Fruit fly (Drosophila melanogaster): Measurements from ENCODE around the gene Mrp4.

Gene Mrp4

DNA sequence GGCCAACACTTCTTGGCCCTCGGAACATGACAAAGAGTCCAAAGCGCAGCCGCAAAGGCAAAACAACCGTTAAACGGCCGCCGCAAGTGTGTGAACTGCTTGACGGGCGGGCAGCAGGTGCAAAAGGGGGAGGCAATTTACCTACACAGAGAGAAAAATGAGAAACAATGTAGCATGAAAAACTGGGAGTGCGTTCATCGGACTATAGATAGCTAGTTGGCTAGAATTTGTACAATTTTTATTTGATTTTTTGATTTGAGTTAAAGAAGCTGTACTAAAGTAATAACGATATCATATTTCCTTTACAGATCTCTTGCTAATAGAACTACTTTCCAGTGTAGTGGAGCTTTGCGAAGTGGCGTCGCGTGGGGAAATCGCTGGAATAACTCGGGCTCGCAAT is 26.5 kb downstream of the Mrp4 start:
- no peak for TF ChIP-seq Myc (optimal IDR thresholded peaks at IDR 0.05)
- no peak for TF ChIP-seq N (GFP tag; optimal IDR thresholded peaks at IDR 0.05)
- no peak for TF ChIP-seq CrebA (GFP tag; optimal IDR thresholded peaks at IDR 0.05; ENCODE audit: borderline replicate concordance)
- no peak for TF ChIP-seq Abd-B (GFP tag; optimal IDR thresholded peaks at IDR 0.05)
- TF ChIP-seq dl (GFP tag; optimal IDR thresholded peaks at IDR 0.05; ENCODE audit: insufficient read depth in 1 of 2, partially characterized antibody in 2 of 2), result no peak
- TF ChIP-seq Rel (GFP tag; optimal IDR thresholded peaks at IDR 0.05), result no peak
- TF ChIP-seq Rel (tag; optimal IDR thresholded peaks at IDR 0.05), result no peak
- TF ChIP-seq h (GFP tag; optimal IDR thresholded peaks at IDR 0.05), result no peak
- TF ChIP-seq sv (GFP tag; optimal IDR thresholded peaks at IDR 0.05), result no peak
- TF ChIP-seq ey (GFP tag; optimal IDR thresholded peaks at IDR 0.05), result no peak
- TF ChIP-seq br (GFP tag; optimal IDR thresholded peaks at IDR 0.05), result no peak
- TF ChIP-seq Dfd (GFP tag; optimal IDR thresholded peaks at IDR 0.05), result no peak
- no peak for TF ChIP-seq dmrt93B (GFP tag; optimal IDR thresholded peaks at IDR 0.05)

DNA sequence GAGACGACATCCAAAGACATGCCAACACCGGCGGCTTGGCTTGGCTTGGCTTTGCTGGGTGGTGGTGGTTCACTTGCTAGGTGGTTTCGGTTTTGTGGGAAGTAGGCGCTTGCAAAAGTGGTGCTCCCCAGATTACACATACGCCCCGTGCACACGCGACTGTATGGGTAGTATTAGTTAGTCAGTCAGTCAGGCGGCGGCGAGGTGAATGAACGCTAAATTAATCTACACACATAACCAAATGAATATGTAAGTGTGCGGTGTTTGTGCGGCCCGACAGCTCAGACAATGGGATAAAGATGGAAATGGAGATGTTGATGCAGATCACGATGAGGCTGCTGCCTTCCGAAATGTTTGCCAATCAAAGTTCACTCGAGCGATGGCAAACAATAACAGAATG is 34.1 kb downstream of the Mrp4 start:
- no peak for TF ChIP-seq h (GFP tag; optimal IDR thresholded peaks at IDR 0.05)
- TF ChIP-seq psq (GFP tag; optimal IDR thresholded peaks at IDR 0.05), result no peak
- TF ChIP-seq woc (GFP tag; optimal IDR thresholded peaks at IDR 0.05), result no peak
- no peak for TF ChIP-seq br (GFP tag; optimal IDR thresholded peaks at IDR 0.05)
- TF ChIP-seq CG32264 (GFP tag; optimal IDR thresholded peaks at IDR 0.05), result no peak
- TF ChIP-seq sage (GFP tag; optimal IDR thresholded peaks at IDR 0.05), result no peak
- no peak for TF ChIP-seq N (GFP tag; optimal IDR thresholded peaks at IDR 0.05)
- no peak for TF ChIP-seq Jra (GFP tag; optimal IDR thresholded peaks at IDR 0.05)
- no peak for TF ChIP-seq pan (optimal IDR thresholded peaks at IDR 0.05)
- TF ChIP-seq Hr83 (GFP tag; optimal IDR thresholded peaks at IDR 0.05; ENCODE audit: poor library complexity, severe bottlenecking), result no peak
- no peak for TF ChIP-seq CrebA (GFP tag; optimal IDR thresholded peaks at IDR 0.05; ENCODE audit: borderline replicate concordance)
- TF ChIP-seq jim (GFP tag; optimal IDR thresholded peaks at IDR 0.05), result no peak
- TF ChIP-seq Vsx2 (GFP tag; optimal IDR thresholded peaks at IDR 0.05; ENCODE audit: partially characterized antibody), result no peak
- TF ChIP-seq foxo (GFP tag; optimal IDR thresholded peaks at IDR 0.05), result no peak
- TF ChIP-seq OdsH (GFP tag; optimal IDR thresholded peaks at IDR 0.05), result no peak
- TF ChIP-seq Hr78 (GFP tag; optimal IDR thresholded peaks at IDR 0.05), result no peak
- no peak for TF ChIP-seq Sp1 (GFP tag; optimal IDR thresholded peaks at IDR 0.05)
- no peak for TF ChIP-seq dmrt93B (GFP tag; optimal IDR thresholded peaks at IDR 0.05)
- no peak for TF ChIP-seq Hnf4 (GFP tag; optimal IDR thresholded peaks at IDR 0.05)

- TF ChIP-seq dl (GFP tag; optimal IDR thresholded peaks at IDR 0.05; ENCODE audit: insufficient read depth in 1 of 2, partially characterized antibody in 2 of 2) (peak; percentile 87 to 88), fru (GFP tag; optimal IDR thresholded peaks at IDR 0.05) (no peak), Vsx2 (GFP tag; optimal IDR thresholded peaks at IDR 0.05; ENCODE audit: partially characterized antibody) (peak; percentile 81), Dif (GFP tag; optimal IDR thresholded peaks at IDR 0.05; ENCODE audit: partially characterized antibody) (peak; percentile 94), psq (GFP tag; optimal IDR thresholded peaks at IDR 0.05) (no peak)
Measured at dm6 chr3R:11604654-11605436, 35.8 kb downstream of the Mrp4 start.

DNA sequence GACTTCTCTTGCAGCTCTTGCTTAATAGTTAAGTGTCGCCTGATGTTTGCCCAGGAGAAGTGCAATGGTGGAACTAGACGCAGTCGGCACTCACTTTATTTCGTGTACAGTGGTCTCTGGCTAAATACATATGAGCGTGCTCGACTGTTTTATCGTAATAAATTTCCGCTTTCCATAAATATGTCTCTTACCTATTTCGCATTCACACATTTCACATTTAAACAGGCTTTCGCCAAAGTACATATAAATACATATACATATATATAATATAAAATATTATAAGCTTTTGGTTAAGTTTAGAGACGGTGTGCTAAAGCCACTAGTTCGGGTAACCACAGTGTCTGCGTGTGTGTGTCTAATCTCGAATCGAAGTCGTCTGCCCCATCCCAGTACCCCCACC is 37.6 kb downstream of the Mrp4 start:
- TF ChIP-seq Hnf4 (GFP tag; optimal IDR thresholded peaks at IDR 0.05), result no peak
- TF ChIP-seq Mio (GFP tag; optimal IDR thresholded peaks at IDR 0.05), result no peak
- TF ChIP-seq GATAd (GFP tag; optimal IDR thresholded peaks at IDR 0.05), result no peak
- TF ChIP-seq dsf (GFP tag; optimal IDR thresholded peaks at IDR 0.05; ENCODE audit: borderline replicate concordance), result no peak
- no peak for TF ChIP-seq Myc (optimal IDR thresholded peaks at IDR 0.05)
- no peak for TF ChIP-seq Dif (GFP tag; optimal IDR thresholded peaks at IDR 0.05; ENCODE audit: partially characterized antibody)
- TF ChIP-seq tai (GFP tag; optimal IDR thresholded peaks at IDR 0.05), result no peak
- TF ChIP-seq Hr78 (GFP tag; optimal IDR thresholded peaks at IDR 0.05), result no peak
- no peak for TF ChIP-seq lola (GFP tag; optimal IDR thresholded peaks at IDR 0.05)
- no peak for TF ChIP-seq dl (GFP tag; optimal IDR thresholded peaks at IDR 0.05; ENCODE audit: insufficient read depth in 1 of 2, partially characterized antibody in 2 of 2)
- no peak for TF ChIP-seq N (GFP tag; optimal IDR thresholded peaks at IDR 0.05)
- TF ChIP-seq foxo (GFP tag; optimal IDR thresholded peaks at IDR 0.05), result no peak
- no peak for TF ChIP-seq dmrt93B (GFP tag; optimal IDR thresholded peaks at IDR 0.05)
- no peak for TF ChIP-seq Vsx2 (GFP tag; optimal IDR thresholded peaks at IDR 0.05; ENCODE audit: partially characterized antibody)

Measured in whole organism, wandering third instar larva.